Fruit fly (Drosophila melanogaster): ENCODE data around the gene Lsd-1.

DNA sequence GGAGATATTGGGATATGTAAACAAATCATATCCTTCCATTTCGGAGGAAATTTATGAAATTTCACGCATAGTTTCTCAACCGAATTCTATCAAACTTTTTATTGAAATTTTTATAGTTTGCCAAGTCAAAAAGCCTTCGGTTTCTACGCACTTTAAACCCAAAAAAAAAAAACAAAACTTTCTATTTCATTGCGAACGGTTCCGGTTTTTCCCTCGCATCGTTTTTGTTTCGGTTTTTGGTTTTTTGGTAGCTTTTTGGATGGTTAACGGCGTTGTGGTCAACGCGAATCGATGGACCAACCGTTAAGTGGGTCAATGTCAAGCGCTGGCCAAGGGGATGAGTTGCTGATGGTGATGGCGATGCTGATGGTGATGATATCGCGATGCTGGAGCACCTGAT is 22.7 kb upstream of the Lsd-1 start:
- TF ChIP-seq Crg-1 (GFP tag; optimal IDR thresholded peaks at IDR 0.05) (no peak), CG7101 (tag; optimal IDR thresholded peaks at IDR 0.05) (no peak), tj (GFP tag; optimal IDR thresholded peaks at IDR 0.05) (no peak), CG14711 (tag; optimal IDR thresholded peaks at IDR 0.05) (no peak), bab1 (GFP tag; optimal IDR thresholded peaks at IDR 0.05) (no peak), kay (GFP tag; ENCODE audit: borderline replicate concordance) (no peak), CG7045 (GFP tag; optimal IDR thresholded peaks at IDR 0.05) (no peak), cic (GFP tag; optimal IDR thresholded peaks at IDR 0.05) (no peak), CG11617 (GFP tag; optimal IDR thresholded peaks at IDR 0.05) (no peak)

Measured in whole organism, adult.